Worm (Caenorhabditis elegans) whole organism, mixed stage, embryonic: Measurements from ENCODE around the gene R11D1.12.

Experiments
- elt-1 ChIP-seq: sonication (generic microtip); optimal IDR thresholded peaks from 2 replicates; lab custom pipeline; 2017; ENCODE audit warnings: missing genetic modification characterization, mild to moderate bottlenecking, missing compliant biosample characterization, antibody characterized with exemption, moderate library complexity, borderline replicate concordance; ENCODE audit not compliant: insufficient read depth
- lin-13 ChIP-seq: fragments of 150-350 bp; optimal IDR thresholded peaks from 2 replicates; lab custom pipeline; 2014; ENCODE audit warnings: missing biosample characterization, missing genetic modification characterization
- nhr-76 ChIP-seq: sonication (generic microtip); optimal IDR thresholded peaks from 2 replicates; lab custom pipeline; 2017; ENCODE audit warnings: missing biosample characterization, missing genetic modification characterization
- sptf-1 ChIP-seq: sonication (generic microtip); optimal IDR thresholded peaks from 2 replicates; lab custom pipeline; 2017; ENCODE audit warnings: mild to moderate bottlenecking, missing genetic modification characterization, moderate library complexity, missing compliant biosample characterization
- unc-62 ChIP-seq: fragments of 150-350 bp; optimal IDR thresholded peaks from 2 replicates; lab custom pipeline; 2014; ENCODE audit warnings: missing biosample characterization, missing genetic modification reagents, missing genetic modification characterization

ce11 chrV:12749558-12749957, 23.8 kb upstream of the R11D1.12 start:
- no peak for TF ChIP-seq unc-62
- TF ChIP-seq elt-1 (tag; lab: Kevin White, UChicago): no peak
- TF ChIP-seq lin-13 (tag; lab: Kevin White, UChicago): no peak
- no peak for TF ChIP-seq sptf-1 (tag; lab: Kevin White, UChicago)
- no peak for TF ChIP-seq nhr-76 (tag; lab: Kevin White, UChicago)
